Worm (Caenorhabditis elegans) whole organism, L2 larva: ENCODE measurements around the gene B0457.6.

Experiments used
- F13H6.1 ChIP-seq: sonication (generic microtip); optimal IDR thresholded peaks from 2 replicates; lab custom pipeline; 2016; ENCODE audit warnings: missing genetic modification characterization, missing compliant biosample characterization
- ama-1 ChIP-seq: fragments of 150-350 bp; optimal IDR thresholded peaks from 2 replicates; lab custom pipeline; 2018; ENCODE audit warnings: inconsistent platforms
- crh-2 ChIP-seq: sonication (generic microtip); optimal IDR thresholded peaks from 2 replicates; lab custom pipeline; 2017; ENCODE audit warnings: missing biosample characterization, missing genetic modification characterization
- dmd-4 ChIP-seq: sonication (generic microtip); optimal IDR thresholded peaks from 2 replicates; lab custom pipeline; 2017; ENCODE audit warnings: missing biosample characterization, missing genetic modification characterization
- lin-39 ChIP-seq: fragments of 150-350 bp; optimal IDR thresholded peaks from 2 replicates; lab custom pipeline; 2014; ENCODE audit warnings: missing biosample characterization, missing genetic modification reagents, missing genetic modification characterization
- nhr-12 ChIP-seq: fragments of 150-350 bp; optimal IDR thresholded peaks from 2 replicates; lab custom pipeline; 2014; ENCODE audit warnings: missing biosample characterization, missing genetic modification characterization
- nhr-21 ChIP-seq: fragments of 150-350 bp; optimal IDR thresholded peaks from 2 replicates; lab custom pipeline; 2014; ENCODE audit warnings: missing biosample characterization, missing genetic modification characterization

DNA sequence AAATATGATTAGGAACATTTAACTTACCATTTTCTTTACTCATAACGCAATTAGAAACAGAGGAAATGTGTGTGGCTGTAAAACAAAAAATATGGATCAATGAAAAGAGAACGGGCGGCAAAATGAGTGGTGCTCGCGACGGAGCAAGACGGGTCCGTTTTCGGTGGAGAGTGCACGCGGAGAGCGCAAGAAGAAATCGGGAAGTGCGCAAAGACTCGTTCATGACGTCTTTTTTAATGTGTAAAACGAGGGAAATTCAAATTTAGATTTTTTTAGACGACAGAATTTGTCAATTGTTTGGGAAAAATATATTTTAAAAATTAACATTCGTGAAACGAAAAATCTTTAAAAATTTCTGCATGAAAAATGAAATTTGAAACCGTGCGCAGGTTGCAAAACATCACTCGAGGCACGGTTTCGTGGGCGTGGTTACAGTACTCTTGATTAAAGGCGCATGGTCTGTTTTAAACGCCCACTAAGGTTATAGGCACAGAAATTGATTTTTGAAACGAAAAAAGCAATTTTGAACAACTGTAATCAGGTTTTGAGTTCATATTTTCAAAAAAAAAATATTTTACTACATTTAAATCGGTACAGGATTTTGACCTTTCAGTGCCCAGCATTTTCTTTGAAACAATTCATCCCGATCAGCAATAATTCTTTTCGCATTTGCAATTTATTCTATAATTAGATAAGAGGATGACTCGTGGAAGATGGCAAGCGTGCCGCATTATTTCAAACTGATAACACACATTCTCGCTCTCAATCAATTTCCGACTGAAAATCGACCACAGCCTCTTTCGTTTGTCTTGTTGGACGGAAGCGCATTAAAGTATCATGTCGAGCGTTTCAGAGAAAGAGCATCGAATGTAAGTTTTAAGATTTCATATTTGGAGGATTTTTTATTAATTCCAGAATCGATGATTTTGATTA lies 47.3 kb downstream of the B0457.6 start, which contains the start of the genes szy-20 and C18E9.5:
- no peak for TF ChIP-seq nhr-12 (tag; lab: Kevin White, UChicago)
- peak; percentile 75 for TF ChIP-seq crh-2 (tag; lab: Kevin White, UChicago)
- no peak for TF ChIP-seq lin-39 (tag; lab: Kevin White, UChicago)
- TF ChIP-seq ama-1 (lab: Kevin White, UChicago), result no peak
- no peak for TF ChIP-seq dmd-4
- peak; percentile 50 for TF ChIP-seq nhr-21 (tag; lab: Kevin White, UChicago)
- TF ChIP-seq F13H6.1 (tag; lab: Kevin White, UChicago), result peak; percentile 83
